Fruit fly (Drosophila melanogaster): ENCODE results near the gene Ctl2.

DNA sequence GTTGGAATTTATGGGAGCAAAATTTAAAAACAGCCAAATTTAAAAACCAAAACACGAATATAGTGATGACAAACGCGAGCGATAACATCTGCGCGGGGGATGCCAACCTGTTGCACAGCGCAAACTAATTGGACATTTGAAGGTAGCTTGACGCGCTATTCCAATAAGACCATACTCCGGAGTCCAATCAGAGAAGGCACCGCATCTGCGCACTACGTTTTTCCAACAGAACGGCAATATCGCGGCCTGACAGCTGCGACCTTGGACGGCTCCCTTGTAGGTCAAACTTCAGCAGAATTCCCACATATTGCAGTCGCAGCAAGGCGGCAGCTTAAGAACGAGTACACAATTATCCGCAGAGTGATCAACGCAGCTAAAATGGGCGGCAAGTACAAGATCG lies 24.9 kb downstream of the Ctl2 start, which contains the start of the genes CG11882 and Pglym78:
- peak; percentile 55 to 58 for TF ChIP-seq dpn (GFP tag; optimal IDR thresholded peaks at IDR 0.05)
- TF ChIP-seq ewg (GFP tag; optimal IDR thresholded peaks at IDR 0.05), result peak; percentile 100
- no peak for TF ChIP-seq Gsc (GFP tag; IDR thresholded peaks at IDR 0.05)
- TF ChIP-seq cwo (GFP tag; optimal IDR thresholded peaks at IDR 0.05), result no peak
- no peak for TF ChIP-seq CG15011 (GFP tag; optimal IDR thresholded peaks at IDR 0.05)
- TF ChIP-seq Adf1 (GFP tag; IDR thresholded peaks at IDR 0.05), result peak; percentile 65; the same call in 1 of the 2 replicates
- peak; percentile 93 for TF ChIP-seq Med (GFP tag)
